Fruit fly (Drosophila melanogaster): ENCODE measurements around the gene CG31431.
A peak's percentile ranks its signal among the peaks of the same experiment; 100 is the strongest.

Gene CG31431

DNA sequence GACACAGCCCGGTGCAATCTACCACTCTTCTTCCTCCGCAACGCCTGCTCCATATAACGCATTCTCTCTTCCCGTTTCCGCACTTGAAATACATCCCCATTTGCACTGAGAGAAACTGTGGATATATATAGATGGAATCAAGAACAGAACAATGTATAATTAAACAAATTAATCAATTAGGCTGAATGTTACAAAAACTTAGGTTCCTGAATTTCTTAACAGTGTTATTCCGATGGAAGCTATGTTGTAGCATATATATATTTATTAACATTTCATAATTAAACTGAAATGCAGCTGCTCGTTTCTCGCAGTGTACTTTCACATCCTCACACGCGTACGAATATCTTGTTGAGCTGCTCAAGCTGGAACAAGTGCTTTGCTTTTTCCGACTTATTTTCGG, 11.0 kb upstream of the CG31431 start:
- no peak for TF ChIP-seq CG17801 (GFP tag; optimal IDR thresholded peaks at IDR 0.05; ENCODE audit: partially characterized antibody)

DNA sequence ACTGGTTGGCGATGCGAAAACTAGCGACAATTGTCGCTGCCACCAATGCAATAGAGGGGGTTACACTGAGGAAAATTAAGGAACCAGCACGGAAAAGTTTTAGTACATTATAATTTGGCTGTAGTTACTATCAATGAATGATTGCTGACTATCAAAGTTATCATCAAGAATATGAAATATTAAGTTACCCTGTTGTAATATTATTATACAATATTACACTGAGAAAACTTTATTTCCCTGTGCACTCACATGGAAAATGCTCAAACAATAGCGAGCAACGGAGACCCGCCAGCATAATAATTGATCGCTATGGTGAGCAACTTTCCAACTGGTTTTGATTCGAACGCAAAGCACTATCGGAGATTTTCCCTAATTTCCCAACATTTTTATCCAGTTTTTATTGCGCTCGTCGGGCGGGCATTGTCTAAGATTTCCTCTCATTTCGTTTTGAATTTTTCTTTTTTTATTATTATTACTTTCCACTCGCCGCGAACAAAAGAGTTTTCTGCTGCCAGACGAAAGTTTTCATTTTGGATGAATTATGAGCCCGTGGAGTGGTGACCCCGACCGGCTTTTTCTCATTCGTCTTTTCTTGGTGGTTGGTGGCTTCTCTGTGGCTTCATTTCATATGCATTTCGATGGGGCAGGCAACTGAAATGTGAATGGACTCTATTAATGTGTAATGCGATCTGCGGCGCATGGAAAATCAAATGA, 8.2 kb upstream of the CG31431 start:
- TF ChIP-seq CG17801 (GFP tag; optimal IDR thresholded peaks at IDR 0.05; ENCODE audit: partially characterized antibody): no peak

DNA sequence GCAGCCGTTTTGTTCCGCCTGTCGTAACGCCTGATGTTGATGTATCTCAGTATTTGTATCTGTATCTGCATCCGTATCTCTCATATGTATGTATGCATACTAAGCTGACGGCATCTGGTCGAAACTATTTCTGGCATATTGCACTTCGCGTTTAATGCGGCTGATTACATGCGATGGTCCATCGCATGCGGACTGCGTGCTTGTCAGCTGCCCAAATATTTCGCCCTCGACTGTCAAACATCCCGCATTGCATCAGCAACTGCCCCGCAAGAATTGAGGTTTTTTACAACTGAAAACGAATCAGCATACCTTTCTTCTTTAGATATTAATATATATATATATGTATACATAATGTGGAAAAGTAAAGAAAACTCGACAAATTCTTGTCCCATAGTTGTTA, 7.6 kb upstream of the CG31431 start:
- no peak for TF ChIP-seq CG17801 (GFP tag; optimal IDR thresholded peaks at IDR 0.05; ENCODE audit: partially characterized antibody)

DNA sequence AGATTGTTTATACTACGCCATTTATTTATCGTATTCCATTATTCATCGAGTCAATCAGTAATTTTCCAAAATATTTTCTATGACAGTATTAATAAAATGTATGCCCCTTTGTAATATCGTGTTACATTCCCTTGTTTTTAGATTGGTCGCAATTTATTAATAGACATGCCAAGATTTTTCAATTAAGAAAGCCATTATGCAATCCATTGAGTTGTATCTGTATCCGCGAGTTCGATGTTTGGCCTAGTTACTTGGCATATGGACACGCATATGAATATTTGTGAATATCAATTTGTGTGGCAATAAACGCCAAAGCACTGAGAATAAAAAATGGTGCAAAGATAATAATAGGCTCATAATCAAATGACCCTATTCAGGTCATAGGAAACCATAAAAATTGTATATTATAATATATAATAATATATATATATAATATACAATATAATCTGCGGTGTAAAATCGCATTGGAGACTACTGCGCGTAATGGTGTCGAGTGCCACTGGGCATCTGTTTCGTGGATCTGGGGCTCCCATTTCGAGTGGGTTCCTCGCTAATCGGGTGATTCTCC, 6.6 kb upstream of the CG31431 start:
- no peak for TF ChIP-seq CG17801 (GFP tag; optimal IDR thresholded peaks at IDR 0.05; ENCODE audit: partially characterized antibody)

DNA sequence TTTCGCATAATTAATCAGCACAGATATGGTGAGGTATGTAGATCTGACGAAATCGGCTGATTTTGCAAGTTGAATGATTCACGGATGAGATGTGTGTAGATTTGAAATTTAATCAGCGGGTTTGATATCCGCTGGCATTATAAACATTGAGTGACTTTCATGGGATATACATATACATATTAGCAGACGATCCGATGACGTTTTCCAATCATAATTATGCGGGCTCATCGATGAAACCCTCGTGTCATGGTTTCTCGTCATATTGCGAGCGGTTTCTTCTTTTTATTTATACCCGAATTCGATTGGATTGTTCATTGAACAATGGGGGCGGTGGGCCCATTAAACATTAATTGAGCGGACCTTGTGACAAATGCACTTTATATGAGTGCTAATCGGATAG, 6.0 kb upstream of the CG31431 start:
- no peak for TF ChIP-seq CG17801 (GFP tag; optimal IDR thresholded peaks at IDR 0.05; ENCODE audit: partially characterized antibody)

DNA sequence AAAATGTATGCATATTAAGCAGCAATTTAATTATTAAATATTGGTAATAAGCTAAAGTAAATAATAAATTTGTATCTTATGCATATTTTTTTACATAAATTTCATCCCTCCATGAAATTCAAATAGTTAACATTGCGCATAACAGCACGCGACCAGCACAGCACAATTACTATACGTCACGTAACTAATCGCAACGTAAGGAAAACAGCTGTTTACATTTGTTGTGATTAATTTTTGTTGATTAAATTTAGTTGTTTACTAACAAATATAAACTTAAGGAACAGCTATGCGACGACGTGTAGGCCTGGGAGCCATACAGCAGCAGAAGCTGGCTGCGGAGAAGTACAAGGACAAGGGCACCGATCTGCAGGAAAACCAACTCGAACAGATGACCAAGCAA, 5.5 kb upstream of the CG31431 start, which contains the start of gene lsn:
Gene lsn (plus strand): TSS at position 177 of the 400 bp plus-strand sequence.
- no peak for TF ChIP-seq CG17801 (GFP tag; optimal IDR thresholded peaks at IDR 0.05; ENCODE audit: partially characterized antibody)

DNA sequence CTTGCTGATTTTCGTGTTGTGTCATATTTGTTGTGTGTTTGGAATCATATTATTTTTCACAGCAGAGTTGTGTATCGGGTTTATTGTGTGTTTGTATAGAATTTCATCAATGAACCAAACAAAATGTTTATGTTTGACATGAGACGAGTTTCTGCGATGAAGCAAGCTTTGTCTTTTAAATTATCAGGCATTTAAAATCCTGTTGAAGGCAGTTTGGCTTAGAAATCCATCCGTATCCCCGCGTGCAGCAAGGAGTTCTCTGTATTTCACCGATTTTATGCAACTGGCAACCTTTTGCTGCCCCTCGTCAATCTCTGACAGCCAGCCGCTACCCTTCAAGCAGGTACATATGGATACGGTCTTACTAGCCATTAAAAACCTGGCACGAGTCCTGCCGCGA, 2.7 kb upstream of the CG31431 start, which contains the start of the genes CG6569 and Cby:
Gene CG6569 (minus strand): TSS at position 101 of the 400 bp plus-strand sequence.
Gene Cby (plus strand): TSS at position 185 of the 400 bp plus-strand sequence.
- no peak for TF ChIP-seq CG17801 (GFP tag; optimal IDR thresholded peaks at IDR 0.05; ENCODE audit: partially characterized antibody)

DNA sequence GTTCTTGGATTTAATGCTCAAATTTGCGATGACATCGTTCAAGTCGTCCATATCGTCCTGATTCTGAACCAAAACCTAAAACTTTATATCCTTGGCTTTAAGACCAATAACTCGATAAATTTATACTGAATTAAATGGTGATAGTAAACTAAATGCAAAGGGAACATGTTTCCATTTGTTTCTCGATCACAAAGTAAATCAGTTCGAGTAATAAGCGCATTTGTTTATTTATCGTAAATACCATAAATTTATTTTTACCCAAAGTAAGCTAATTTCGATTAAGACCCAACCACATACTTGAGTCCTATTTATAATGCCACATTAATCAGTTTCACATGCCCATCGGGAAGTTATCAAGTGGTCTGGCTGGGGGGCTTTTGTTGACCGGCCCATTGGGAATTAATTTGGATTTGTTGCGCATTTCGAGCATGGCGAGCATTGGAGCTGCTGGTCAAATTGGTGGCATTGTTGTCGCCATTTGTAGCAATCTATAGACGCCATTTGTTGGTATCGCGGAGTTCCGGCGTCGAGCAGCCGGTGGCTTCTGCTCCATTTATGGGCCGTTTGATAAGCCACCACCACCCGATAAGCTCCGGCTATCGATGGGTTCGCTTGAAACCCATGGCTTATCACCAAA, 899 bp upstream of the CG31431 start, which contains the start of gene CG31174:
Gene CG31174 (minus strand): TSS at position 51 of the 637 bp plus-strand sequence.
- TF ChIP-seq CG17801 (GFP tag; optimal IDR thresholded peaks at IDR 0.05; ENCODE audit: partially characterized antibody): no peak

DNA sequence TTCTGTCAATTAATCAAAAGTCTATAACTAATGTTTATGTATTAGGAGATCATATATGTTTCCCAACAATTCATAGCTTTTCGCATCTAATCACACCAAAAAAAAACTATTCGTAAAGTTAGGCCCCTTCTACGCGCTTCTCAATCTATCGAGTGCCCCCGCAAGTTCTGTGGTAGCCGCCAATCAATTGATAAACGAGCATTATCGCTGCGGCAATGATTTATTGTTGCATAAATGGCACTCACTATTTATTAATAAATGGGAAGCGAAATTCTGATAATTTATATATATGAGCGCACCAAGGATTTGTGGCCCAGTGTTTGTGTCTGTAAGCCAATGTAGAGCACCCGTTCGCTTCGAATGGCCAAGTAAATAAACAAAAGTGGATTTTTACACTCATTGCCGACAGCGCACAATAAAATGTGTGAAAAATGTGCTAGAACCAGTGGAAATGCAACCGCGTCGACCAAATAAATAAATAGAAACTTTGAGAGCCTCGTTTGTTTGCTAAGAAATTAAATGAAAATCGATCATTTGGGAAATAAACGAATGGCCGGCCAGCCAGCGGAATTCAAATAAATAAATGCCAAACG, 963 bp downstream of the CG31431 start:
- no peak for TF ChIP-seq CG17801 (GFP tag; optimal IDR thresholded peaks at IDR 0.05; ENCODE audit: partially characterized antibody)

DNA sequence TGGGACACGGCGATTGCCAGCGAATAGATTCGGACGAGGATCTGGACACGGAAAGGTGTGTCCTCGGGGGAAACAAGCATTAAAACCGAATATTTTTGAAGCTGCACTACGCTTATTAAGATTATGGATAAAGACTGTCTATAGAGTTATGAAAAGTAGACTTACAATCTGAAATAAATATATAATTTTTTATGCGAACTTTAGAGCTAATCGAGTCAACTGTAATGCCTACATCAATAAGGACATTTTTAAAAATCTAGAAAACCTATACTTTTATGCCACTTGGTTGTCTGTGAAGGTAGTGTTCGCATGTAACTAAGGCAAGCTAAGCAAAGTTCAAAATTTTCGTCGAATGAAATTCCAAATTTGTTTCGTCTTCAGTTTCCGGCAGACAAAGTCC, 3.0 kb downstream of the CG31431 start, which contains the start of gene CG31178:
Gene CG31178 (plus strand): TSS at position 301 of the 400 bp plus-strand sequence.
- TF ChIP-seq CG17801 (GFP tag; optimal IDR thresholded peaks at IDR 0.05; ENCODE audit: partially characterized antibody): no peak

DNA sequence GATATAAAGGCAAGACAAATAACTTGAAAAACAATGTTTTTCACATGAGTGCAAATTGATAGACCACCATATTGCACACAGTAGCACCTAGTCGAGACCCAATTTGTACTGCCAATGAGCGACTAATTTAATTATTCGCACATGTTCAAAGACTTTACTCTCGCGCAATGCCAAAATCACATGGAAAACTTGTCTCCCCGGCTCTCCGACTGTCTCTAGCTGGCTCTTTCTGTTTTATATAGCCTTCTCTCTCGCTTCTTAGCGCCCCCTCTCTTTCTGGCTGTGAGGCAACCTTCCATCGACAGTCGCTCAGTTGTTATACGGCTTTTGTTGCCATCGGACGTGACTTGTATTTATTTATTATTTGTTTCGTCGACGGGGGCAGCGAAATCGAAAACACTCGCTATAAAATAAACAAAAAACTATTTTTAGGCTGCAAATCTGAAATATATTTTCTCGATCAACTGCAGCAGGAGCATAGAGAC, 4.5 kb downstream of the CG31431 start, which contains the start of gene CG6656:
Gene CG6656 (plus strand): TSS at position 312 of the 485 bp plus-strand sequence.
- TF ChIP-seq CG17801 (GFP tag; optimal IDR thresholded peaks at IDR 0.05; ENCODE audit: partially characterized antibody): peak; percentile 53

DNA sequence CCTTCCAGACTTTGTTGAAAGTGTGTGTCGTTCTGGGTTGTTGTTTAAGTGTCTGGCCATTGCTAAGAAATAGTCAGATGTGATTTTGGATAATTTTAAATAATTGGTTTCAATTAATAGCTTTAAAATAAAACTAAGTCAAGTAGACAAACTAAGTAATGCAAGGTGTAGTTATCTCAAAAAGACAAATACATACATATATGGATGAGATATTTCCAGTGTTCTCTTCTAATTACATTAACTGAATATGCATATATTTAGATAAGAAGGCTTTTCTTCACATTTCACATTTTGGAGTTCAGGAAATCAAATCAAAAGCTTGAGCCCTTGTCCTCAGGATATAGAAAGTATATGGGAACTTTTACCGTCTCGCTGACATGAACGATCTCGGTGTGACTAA, 7.2 kb downstream of the CG31431 start, which contains the start of gene P5CDh2:
Gene P5CDh2 (plus strand): TSS at position 301 of the 400 bp plus-strand sequence.
- no peak for TF ChIP-seq CG17801 (GFP tag; optimal IDR thresholded peaks at IDR 0.05; ENCODE audit: partially characterized antibody)

DNA sequence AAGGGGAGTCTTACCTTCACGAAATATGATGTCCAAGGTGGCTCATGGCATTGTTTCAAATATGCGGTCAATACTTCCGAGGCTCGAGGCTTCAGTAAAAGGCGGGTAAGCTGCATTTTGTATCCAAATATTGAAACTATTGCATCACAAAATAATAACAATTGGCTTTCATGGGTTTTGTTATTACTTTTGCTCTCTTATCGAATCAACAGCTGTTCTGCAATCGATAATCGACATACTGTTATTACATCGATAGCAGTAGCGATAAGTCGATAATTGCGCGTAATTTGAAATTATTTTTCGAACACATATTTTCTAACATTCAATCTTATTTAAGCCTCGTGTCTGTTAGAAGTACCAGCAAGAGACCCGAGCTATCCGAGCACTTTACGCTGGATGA, 8.0 kb downstream of the CG31431 start, which contains the start of gene CG34148:
Gene CG34148 (minus strand): TSS at position 214 of the 400 bp plus-strand sequence.
- no peak for TF ChIP-seq CG17801 (GFP tag; optimal IDR thresholded peaks at IDR 0.05; ENCODE audit: partially characterized antibody)

DNA sequence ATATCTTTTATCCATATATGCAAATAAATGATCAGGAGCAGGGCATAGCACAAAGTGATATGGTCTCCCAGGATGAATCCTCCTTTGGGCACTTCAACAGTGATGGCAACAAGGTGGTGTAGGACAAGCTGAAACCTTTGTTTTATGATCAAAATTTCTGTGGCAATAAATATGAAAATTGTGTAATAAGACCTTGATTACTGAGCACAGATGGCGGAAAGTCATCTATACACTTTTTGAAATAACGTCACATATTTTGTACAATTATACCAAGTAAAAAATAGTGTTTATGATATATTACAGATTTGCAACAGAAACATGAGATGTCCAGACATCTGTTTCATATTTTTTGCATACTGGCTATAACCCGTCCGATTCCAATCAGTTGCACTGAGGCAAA, 10.0 kb downstream of the CG31431 start, which contains the start of gene CG31465:
Gene CG31465 (plus strand): TSS at position 301 of the 400 bp plus-strand sequence.
- no peak for TF ChIP-seq CG17801 (GFP tag; optimal IDR thresholded peaks at IDR 0.05; ENCODE audit: partially characterized antibody)

DNA sequence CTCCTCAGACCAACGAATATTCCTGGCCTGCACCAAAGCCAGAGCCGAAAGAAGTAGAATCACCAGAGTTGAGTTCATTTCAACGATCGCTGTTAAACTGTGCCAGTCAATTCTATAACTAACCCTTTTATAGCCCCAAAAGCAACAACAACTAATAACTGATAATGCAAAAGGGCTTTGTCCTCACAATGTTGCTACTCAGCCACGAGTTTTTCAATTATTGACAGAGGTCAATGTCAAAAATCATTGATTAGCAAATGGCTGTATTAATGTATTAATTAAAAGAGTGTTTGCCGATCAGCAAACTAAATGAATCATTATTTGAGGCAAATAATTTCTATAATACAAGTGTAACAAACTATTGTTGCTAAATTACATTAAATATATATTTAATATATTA, 13.9 kb downstream of the CG31431 start, which contains the start of gene fit:
Gene fit (minus strand): TSS at position 101 of the 400 bp plus-strand sequence.
- TF ChIP-seq CG17801 (GFP tag; optimal IDR thresholded peaks at IDR 0.05; ENCODE audit: partially characterized antibody): no peak

All from ovary, adult (tissue).